Worm (Caenorhabditis elegans) whole organism, L2 larva: ENCODE measurements around the gene twk-12.

Source experiments
- ZK546.5 ChIP-seq: sonication (generic microtip); optimal IDR thresholded peaks from 2 replicates; lab custom pipeline; 2017; ENCODE audit warnings: missing biosample characterization, missing genetic modification characterization
- alr-1 ChIP-seq: fragments of 150-350 bp; optimal IDR thresholded peaks from 2 replicates; lab custom pipeline; 2014; ENCODE audit warnings: missing biosample characterization, missing genetic modification characterization
- ama-1 ChIP-seq: fragments of 150-350 bp; optimal IDR thresholded peaks from 2 replicates; lab custom pipeline; 2018; ENCODE audit warnings: inconsistent platforms
- ceh-16 ChIP-seq: fragments of 150-350 bp; optimal IDR thresholded peaks from 2 replicates; lab custom pipeline; 2014; ENCODE audit warnings: missing biosample characterization, missing genetic modification characterization
- dmd-4 ChIP-seq: sonication (generic microtip); optimal IDR thresholded peaks from 2 replicates; lab custom pipeline; 2017; ENCODE audit warnings: missing biosample characterization, missing genetic modification characterization
- elt-3 ChIP-seq: sonication (generic microtip); optimal IDR thresholded peaks from 2 replicates; lab custom pipeline; 2017; ENCODE audit warnings: missing biosample characterization, missing genetic modification characterization
- lin-39 ChIP-seq: fragments of 150-350 bp; optimal IDR thresholded peaks from 2 replicates; lab custom pipeline; 2014; ENCODE audit warnings: missing biosample characterization, missing genetic modification reagents, missing genetic modification characterization
- nhr-11 ChIP-seq: fragments of 150-350 bp; optimal IDR thresholded peaks from 2 replicates; lab custom pipeline; 2014; ENCODE audit warnings: missing biosample characterization, missing genetic modification characterization
- skn-1 ChIP-seq: sonication (generic microtip); optimal IDR thresholded peaks from 2 replicates; lab custom pipeline; 2017; ENCODE audit warnings: missing biosample characterization, missing genetic modification characterization
- snpc-4 ChIP-seq: fragments of 150-350 bp; optimal IDR thresholded peaks from 2 replicates; lab custom pipeline; 2014; ENCODE audit warnings: missing biosample characterization, missing genetic modification characterization
- unc-62 ChIP-seq: fragments of 150-350 bp; optimal IDR thresholded peaks from 2 replicates; lab custom pipeline; 2014; ENCODE audit warnings: missing biosample characterization, missing genetic modification reagents, missing genetic modification characterization
- ztf-11 ChIP-seq: sonication (generic microtip); optimal IDR thresholded peaks from 2 replicates; lab custom pipeline; 2017; ENCODE audit warnings: missing biosample characterization, missing genetic modification characterization

ce11 chrV:10713704-10714239, 46.4 kb downstream of the twk-12 start:
- TF ChIP-seq lin-39 (tag; lab: Kevin White, UChicago) (no peak), ZK546.5 (tag; lab: Kevin White, UChicago) (no peak), skn-1 (tag; lab: Kevin White, UChicago) (no peak), ama-1 (lab: Kevin White, UChicago) (no peak), ceh-16 (no peak), unc-62 (GFP tag; lab: Kevin White, UChicago) (no peak), elt-3 (tag; lab: Kevin White, UChicago) (no peak), dmd-4 (tag; lab: Kevin White, UChicago) (no peak), ztf-11 (tag; lab: Kevin White, UChicago) (no peak), nhr-11 (tag; lab: Kevin White, UChicago) (no peak), alr-1 (tag; lab: Kevin White, UChicago) (no peak), snpc-4 (tag; lab: Kevin White, UChicago) (no peak)
